Worm (Caenorhabditis elegans): ENCODE results near the gene K05F1.8.

Gene K05F1.8

ce11 chrII:5828486-5828885 lies 29.0 kb upstream of the K05F1.8 start, which contains the start of gene ZK1248.11:
Gene ZK1248.11 (minus strand): TSS chrII:5828586.
- TF ChIP-seq B0261.1 (tag; optimal IDR thresholded peaks at IDR 0.05) (no peak), snpc-4 (GFP tag; optimal IDR thresholded peaks at IDR 0.05) (no peak), snpc-4 (tag; optimal IDR thresholded peaks at IDR 0.05) (no peak), xnd-1 (tag; optimal IDR thresholded peaks at IDR 0.05) (no peak), ztf-25 (GFP tag; IDR thresholded peaks at IDR 0.05) (no peak), ceh-91 (GFP tag; IDR thresholded peaks at IDR 0.05) (no peak), F10E7.11 (tag; optimal IDR thresholded peaks at IDR 0.05) (no peak), nhr-179 (tag; optimal IDR thresholded peaks at IDR 0.05) (no peak), bed-1 (GFP tag; IDR thresholded peaks at IDR 0.05) (no peak), B0035.1 (tag; optimal IDR thresholded peaks at IDR 0.05) (no peak)

ce11 chrII:5827364-5827763 lies 27.9 kb upstream of the K05F1.8 start, which contains the start of gene tbc-2:
Gene tbc-2 (minus strand): TSS chrII:5827443.
- TF ChIP-seq ama-1 (optimal IDR thresholded peaks at IDR 0.05) (no peak), ama-1 (GFP tag; optimal IDR thresholded peaks at IDR 0.05) (no peak), dox-1 (GFP tag; IDR thresholded peaks at IDR 0.05) (no peak), sptf-2 (GFP tag; optimal IDR thresholded peaks at IDR 0.05) (no peak), bed-1 (GFP tag; IDR thresholded peaks at IDR 0.05) (no peak)

- TF ChIP-seq sdz-38 (tag; optimal IDR thresholded peaks at IDR 0.05): no peak
- no peak for TF ChIP-seq aptf-2 (GFP tag; conservative IDR thresholded peaks at IDR 0.05)
- no peak for TF ChIP-seq madf-10 (tag; optimal IDR thresholded peaks at IDR 0.05)
- TF ChIP-seq let-526 (GFP tag; IDR thresholded peaks at IDR 0.05): no peak
- TF ChIP-seq hmg-1.2 (GFP tag; IDR thresholded peaks at IDR 0.05): 0 out of 2 replicates have a peak, but pooled peaks have one; percentile 4
- TF ChIP-seq nfya-2 (GFP tag; IDR thresholded peaks at IDR 0.05): no peak
- 0 out of 2 replicates have a peak, but pooled peaks have one; percentile 8 for TF ChIP-seq nfyb-1 (GFP tag; IDR thresholded peaks at IDR 0.05)
These were observed 20.9 kb upstream of the K05F1.8 start, which contains the start of gene ehs-1 for ce11 chrII:5820282-5820762. Gene ehs-1 (plus strand): TSS chrII:5820712.

DNA sequence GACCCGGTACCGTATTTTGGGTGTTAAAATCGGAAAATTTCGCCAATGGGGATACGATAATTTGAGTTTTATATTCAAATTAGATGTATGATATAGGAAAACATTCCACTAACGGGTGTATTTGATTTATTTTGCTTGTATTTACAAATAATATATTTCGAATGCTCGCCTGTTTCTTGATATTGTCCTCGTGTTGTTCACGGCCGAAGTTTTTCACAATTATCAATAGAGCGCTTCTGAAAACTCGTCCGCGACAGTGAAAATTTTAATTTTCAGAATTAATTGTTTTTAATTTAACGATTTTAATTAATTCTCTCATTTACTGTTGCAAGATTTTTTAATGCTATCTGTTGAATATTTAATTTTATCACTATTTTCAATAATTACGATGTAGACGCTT lies 20.2 kb upstream of the K05F1.8 start:
- 0 out of 2 replicates have a peak, but pooled peaks have one; percentile 41 for TF ChIP-seq pbrm-1 (GFP tag; IDR thresholded peaks at IDR 0.05)
- 0 out of 2 replicates have a peak, but pooled peaks have one; percentile 61 for TF ChIP-seq ztf-28 (GFP tag; IDR thresholded peaks at IDR 0.05)
- 0 out of 2 replicates have a peak, but pooled peaks have one; percentile 55 for TF ChIP-seq ceh-91 (GFP tag; IDR thresholded peaks at IDR 0.05)
- peak; percentile 70 for TF ChIP-seq dox-1 (GFP tag; IDR thresholded peaks at IDR 0.05)
- peak; percentile 40 for TF ChIP-seq him-1 (tag; optimal IDR thresholded peaks at IDR 0.05)
- no peak for TF ChIP-seq xnd-1 (tag; optimal IDR thresholded peaks at IDR 0.05)
- TF ChIP-seq bed-2 (GFP tag; IDR thresholded peaks at IDR 0.05): 0 out of 2 replicates have a peak, but pooled peaks have one; percentile 24
- TF ChIP-seq Y67H2A.10 (GFP tag; conservative IDR thresholded peaks at IDR 0.05): no peak
- peak; percentile 69 for TF ChIP-seq ceh-100 (GFP tag; IDR thresholded peaks at IDR 0.05)
- peak; percentile 58 for TF ChIP-seq lsl-1 (GFP tag; optimal IDR thresholded peaks at IDR 0.05)
- TF ChIP-seq unc-130 (GFP tag; optimal IDR thresholded peaks at IDR 0.05): peak; percentile 9
- no peak for TF ChIP-seq K12H6.12 (tag; optimal IDR thresholded peaks at IDR 0.05)
- no peak for TF ChIP-seq hlh-26 (GFP tag; conservative IDR thresholded peaks at IDR 0.05)
- peak; percentile 39; the same call in 1 of the 2 replicates for TF ChIP-seq F33H1.4 (GFP tag; IDR thresholded peaks at IDR 0.05)
- peak; percentile 68 for TF ChIP-seq rcor-1 (GFP tag; IDR thresholded peaks at IDR 0.05)
- no peak for TF ChIP-seq nhr-90 (tag; optimal IDR thresholded peaks at IDR 0.05)
- peak; percentile 82 for TF ChIP-seq mcd-1 (GFP tag; IDR thresholded peaks at IDR 0.05)
- TF ChIP-seq attf-6 (GFP tag; IDR thresholded peaks at IDR 0.05): 0 out of 2 replicates have a peak, but pooled peaks have one; percentile 35
- peak; percentile 53 for TF ChIP-seq madf-6 (GFP tag; IDR thresholded peaks at IDR 0.05)
- TF ChIP-seq aptf-2 (GFP tag; conservative IDR thresholded peaks at IDR 0.05): 0 out of 2 replicates have a peak, but pooled peaks have one; percentile 26
- TF ChIP-seq ZK185.1 (tag; optimal IDR thresholded peaks at IDR 0.05; ENCODE audit: poor library complexity, severe bottlenecking): peak; percentile 34
- no peak for TF ChIP-seq lsy-27 (tag; optimal IDR thresholded peaks at IDR 0.05; ENCODE audit: borderline replicate concordance, insufficient read depth)
- peak; percentile 51; the same call in 1 of the 2 replicates for TF ChIP-seq D2030.7 (GFP tag; IDR thresholded peaks at IDR 0.05)
- TF ChIP-seq lin-54 (GFP tag; optimal IDR thresholded peaks at IDR 0.05): peak; percentile 15
- TF ChIP-seq Y95B8A.8 (GFP tag; IDR thresholded peaks at IDR 0.05): 0 out of 2 replicates have a peak, but pooled peaks have one; percentile 21
- peak; percentile 39; the same call in 1 of the 2 replicates for TF ChIP-seq madf-8 (GFP tag; conservative IDR thresholded peaks at IDR 0.05)

Measured in whole organism, young adult.